Fruit fly (Drosophila melanogaster): ENCODE results near the gene Elp6.
A peak's percentile ranks its signal among the peaks of the same experiment; 100 is the strongest.

Elp6 gene

dm6 chr3R:13401722-13402296, 35.1 kb upstream of the Elp6 start, which contains the start of gene GILT1:
Gene GILT1 (minus strand): TSS chr3R:13401862.
- TF ChIP-seq ovo (GFP tag; optimal IDR thresholded peaks at IDR 0.05) (peak; percentile 44), CG7045 (GFP tag; optimal IDR thresholded peaks at IDR 0.05) (no peak), CG5204 (GFP tag; optimal IDR thresholded peaks at IDR 0.05) (no peak), CG12768 (GFP tag; optimal IDR thresholded peaks at IDR 0.05) (no peak), Crg-1 (GFP tag; optimal IDR thresholded peaks at IDR 0.05) (no peak), CG7101 (tag; optimal IDR thresholded peaks at IDR 0.05) (peak; percentile 12), cnc (optimal IDR thresholded peaks at IDR 0.05) (no peak), Mnt (GFP tag; optimal IDR thresholded peaks at IDR 0.05) (peak; percentile 43), tj (GFP tag; optimal IDR thresholded peaks at IDR 0.05) (peak; percentile 1), CG14711 (tag; optimal IDR thresholded peaks at IDR 0.05) (no peak), bab1 (GFP tag; optimal IDR thresholded peaks at IDR 0.05) (peak; percentile 39), Clk (GFP tag; optimal IDR thresholded peaks at IDR 0.05) (no peak), CG1620 (GFP tag; optimal IDR thresholded peaks at IDR 0.05) (no peak), pad (GFP tag; optimal IDR thresholded peaks at IDR 0.05) (peak; percentile 59), CG11617 (GFP tag; optimal IDR thresholded peaks at IDR 0.05) (no peak), Hr96 (GFP tag; optimal IDR thresholded peaks at IDR 0.05) (no peak), toe (GFP tag; optimal IDR thresholded peaks at IDR 0.05) (no peak), CG33017 (tag; optimal IDR thresholded peaks at IDR 0.05) (no peak), cic (GFP tag; optimal IDR thresholded peaks at IDR 0.05) (peak; percentile 22), kay (GFP tag; ENCODE audit: borderline replicate concordance) (peak; percentile 69)

- TF ChIP-seq tj (GFP tag; optimal IDR thresholded peaks at IDR 0.05) (peak; percentile 71), CG5204 (GFP tag; optimal IDR thresholded peaks at IDR 0.05) (peak; percentile 55), cnc (optimal IDR thresholded peaks at IDR 0.05) (no peak), Mnt (GFP tag; optimal IDR thresholded peaks at IDR 0.05) (no peak), CG7101 (tag; optimal IDR thresholded peaks at IDR 0.05) (peak; percentile 68), cic (GFP tag; optimal IDR thresholded peaks at IDR 0.05) (no peak), CG12768 (GFP tag; optimal IDR thresholded peaks at IDR 0.05) (no peak), Hr96 (GFP tag; optimal IDR thresholded peaks at IDR 0.05) (peak; percentile 37), kay (GFP tag; ENCODE audit: borderline replicate concordance) (no peak), pad (GFP tag; optimal IDR thresholded peaks at IDR 0.05) (peak; percentile 38), bab1 (GFP tag; optimal IDR thresholded peaks at IDR 0.05) (peak; percentile 79), Clk (GFP tag; optimal IDR thresholded peaks at IDR 0.05) (no peak), ovo (GFP tag; optimal IDR thresholded peaks at IDR 0.05) (peak; percentile 55), CG1620 (GFP tag; optimal IDR thresholded peaks at IDR 0.05) (peak; percentile 27), CG7045 (GFP tag; optimal IDR thresholded peaks at IDR 0.05) (peak; percentile 55), CG11617 (GFP tag; optimal IDR thresholded peaks at IDR 0.05) (peak; percentile 71), toe (GFP tag; optimal IDR thresholded peaks at IDR 0.05) (no peak), CG33017 (tag; optimal IDR thresholded peaks at IDR 0.05) (peak; percentile 5), Crg-1 (GFP tag; optimal IDR thresholded peaks at IDR 0.05) (peak; percentile 64), CG14711 (tag; optimal IDR thresholded peaks at IDR 0.05) (peak; percentile 63)
Measured at dm6 chr3R:13400902-13401721, 34.4 kb upstream of the Elp6 start.

dm6 chr3R:13397535-13397934, 30.8 kb upstream of the Elp6 start, which contains the start of gene CG14377:
Gene CG14377 (plus strand): TSS chr3R:13397835.
- TF ChIP-seq Crg-1 (GFP tag; optimal IDR thresholded peaks at IDR 0.05) = no peak
- TF ChIP-seq cnc (optimal IDR thresholded peaks at IDR 0.05) = no peak

dm6 chr3R:13397040-13397439, 30.3 kb upstream of the Elp6 start, which contains the start of gene CG14374:
Gene CG14374 (minus strand): TSS chr3R:13397140.
- TF ChIP-seq CG7101 (tag; optimal IDR thresholded peaks at IDR 0.05) = no peak
- no peak for TF ChIP-seq ovo (GFP tag; optimal IDR thresholded peaks at IDR 0.05)
- TF ChIP-seq cnc (optimal IDR thresholded peaks at IDR 0.05) = no peak
- no peak for TF ChIP-seq CG1620 (GFP tag; optimal IDR thresholded peaks at IDR 0.05)
- no peak for TF ChIP-seq Hr96 (GFP tag; optimal IDR thresholded peaks at IDR 0.05)
- TF ChIP-seq toe (GFP tag; optimal IDR thresholded peaks at IDR 0.05) = no peak
- TF ChIP-seq CG14711 (tag; optimal IDR thresholded peaks at IDR 0.05) = no peak
- TF ChIP-seq CG11617 (GFP tag; optimal IDR thresholded peaks at IDR 0.05) = no peak
- no peak for TF ChIP-seq kay (GFP tag; ENCODE audit: borderline replicate concordance)
- no peak for TF ChIP-seq CG7045 (GFP tag; optimal IDR thresholded peaks at IDR 0.05)

- TF ChIP-seq bab1 (GFP tag; optimal IDR thresholded peaks at IDR 0.05) (no peak), toe (GFP tag; optimal IDR thresholded peaks at IDR 0.05) (no peak), cnc (optimal IDR thresholded peaks at IDR 0.05) (no peak), cic (GFP tag; optimal IDR thresholded peaks at IDR 0.05) (no peak), CG12768 (GFP tag; optimal IDR thresholded peaks at IDR 0.05) (no peak), ovo (GFP tag; optimal IDR thresholded peaks at IDR 0.05) (no peak), CG7045 (GFP tag; optimal IDR thresholded peaks at IDR 0.05) (no peak)
Measured at dm6 chr3R:13395133-13395532, 28.4 kb upstream of the Elp6 start, which contains the start of gene CCHa2. Gene CCHa2 (minus strand): TSS chr3R:13395197.

- no peak for TF ChIP-seq CG11617 (GFP tag; optimal IDR thresholded peaks at IDR 0.05)
- TF ChIP-seq Hr96 (GFP tag; optimal IDR thresholded peaks at IDR 0.05) = no peak
- TF ChIP-seq kay (GFP tag; ENCODE audit: borderline replicate concordance) = no peak
Measured at dm6 chr3R:13393009-13393408, 26.3 kb upstream of the Elp6 start.
